Fruit fly (Drosophila melanogaster) Kc167 (cell line): Measurements from ENCODE around the gene CG5946.

Source experiments
- Myc ChIP-seq: fragments of >200 bp; optimal IDR thresholded peaks from 2 replicates; lab custom pipeline; 2017; ENCODE audit warnings: missing external identifiers
- Sin3A ChIP-seq: fragments of >200 bp; optimal IDR thresholded peaks from 2 replicates; lab custom pipeline; 2018; ENCODE audit warnings: missing external identifiers
- h ChIP-seq: fragments of >200 bp; optimal IDR thresholded peaks from 3 replicates; lab custom pipeline; 2018; ENCODE audit warnings: missing external identifiers
- insv ChIP-seq: fragments of >200 bp; optimal IDR thresholded peaks from 3 replicates; lab custom pipeline; 2018; ENCODE audit warnings: missing external identifiers
- psq ChIP-seq: fragments of >200 bp; optimal IDR thresholded peaks from 2 replicates; lab custom pipeline; 2017; ENCODE audit warnings: missing external identifiers
- ttk ChIP-seq: sonication (Bioruptor generic); optimal IDR thresholded peaks from 2 replicates; lab custom pipeline; 2017; ENCODE audit warnings: missing external identifiers

The CG5946 gene

dm6 chr3L:11831199-11831598, 9.1 kb upstream of the CG5946 start:
- TF ChIP-seq h (lab: Kevin White, UChicago) (no peak), Myc (lab: Kevin White, UChicago) (no peak), ttk (lab: Kevin White, UChicago) (no peak), psq (lab: Kevin White, UChicago) (no peak), Sin3A (no peak), insv (lab: Kevin White, UChicago) (no peak)

- TF ChIP-seq Sin3A (no peak), insv (lab: Kevin White, UChicago) (no peak)
These were observed 6.7 kb upstream of the CG5946 start, which contains the start of gene CG7264 for dm6 chr3L:11828730-11829129. TSS of gene CG7264 (plus strand) at chr3L:11829030.

DNA sequence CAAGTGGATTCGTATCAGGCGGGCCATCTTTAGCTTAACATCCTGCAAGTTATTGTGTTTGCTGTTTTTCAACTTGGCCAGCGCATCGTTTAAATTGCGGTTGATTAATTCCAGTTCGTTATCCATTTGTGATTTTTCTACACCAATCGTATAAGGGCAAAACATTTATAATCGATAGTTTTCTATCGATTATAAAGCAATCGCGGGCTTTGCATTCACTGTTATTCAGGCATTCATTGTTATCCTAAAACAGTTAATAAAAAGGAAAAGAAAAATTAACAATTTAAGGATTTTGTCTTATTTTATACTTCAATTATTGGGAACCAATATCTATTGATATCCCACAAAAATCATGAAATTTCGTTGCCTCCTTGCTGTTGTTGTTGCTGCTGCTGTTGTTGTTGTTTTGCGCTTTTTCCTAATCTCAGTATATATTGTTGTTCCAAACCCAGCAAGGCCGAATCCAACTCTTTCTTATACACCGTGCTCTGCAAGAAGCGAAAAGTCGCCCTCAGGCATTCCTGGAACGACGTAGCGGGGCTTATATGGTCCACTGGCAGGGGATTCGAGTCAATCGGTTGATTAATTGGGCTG, 3.6 kb upstream of the CG5946 start, which contains the start of gene CG32095:
TSS of gene CG32095 (minus strand) at position 173 of the 594 bp plus-strand sequence.
- no peak for TF ChIP-seq Myc (lab: Kevin White, UChicago)
- no peak for TF ChIP-seq insv (lab: Kevin White, UChicago)
- TF ChIP-seq Sin3A, result no peak
- TF ChIP-seq psq (lab: Kevin White, UChicago), result no peak
- TF ChIP-seq h (lab: Kevin White, UChicago), result no peak
- no peak for TF ChIP-seq ttk (lab: Kevin White, UChicago)

dm6 chr3L:11822446-11823334, 615 bp upstream of the CG5946 start, which contains the start of gene RpL10Ab:
TSS of gene RpL10Ab (plus strand) at chr3L:11822851.
- no peak for TF ChIP-seq psq (lab: Kevin White, UChicago)
- no peak for TF ChIP-seq insv (lab: Kevin White, UChicago)
- TF ChIP-seq Myc (lab: Kevin White, UChicago), result no peak
- no peak for TF ChIP-seq Sin3A
- TF ChIP-seq ttk (lab: Kevin White, UChicago), result no peak
- no peak for TF ChIP-seq h (lab: Kevin White, UChicago)

dm6 chr3L:11819639-11820456, 2.2 kb downstream of the CG5946 start:
- TF ChIP-seq Myc (lab: Kevin White, UChicago), result no peak
- TF ChIP-seq ttk (lab: Kevin White, UChicago), result no peak
- no peak for TF ChIP-seq insv (lab: Kevin White, UChicago)
- TF ChIP-seq psq (lab: Kevin White, UChicago), result no peak

DNA sequence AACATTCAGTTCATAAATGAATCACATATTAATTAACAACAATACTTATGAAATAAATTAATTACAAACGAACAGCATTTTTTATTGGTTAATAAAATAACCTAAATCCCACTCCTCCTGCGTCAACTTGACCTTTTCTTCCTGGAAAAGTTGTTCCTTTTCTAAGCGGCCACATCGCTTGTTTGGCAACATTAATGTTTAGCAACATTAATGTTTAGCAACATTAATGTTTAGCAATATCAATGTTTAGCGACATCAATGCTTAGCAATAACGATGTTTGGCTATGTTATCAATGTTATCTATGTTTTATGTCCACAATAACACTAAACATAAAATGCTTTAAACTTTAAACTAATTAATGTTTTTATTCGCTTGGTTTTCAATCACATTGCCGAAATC, 5.4 kb downstream of the CG5946 start:
- TF ChIP-seq ttk (lab: Kevin White, UChicago) (no peak), Sin3A (no peak), insv (lab: Kevin White, UChicago) (no peak), h (lab: Kevin White, UChicago) (no peak), psq (lab: Kevin White, UChicago) (no peak), Myc (lab: Kevin White, UChicago) (no peak)

dm6 chr3L:11815220-11815797, 6.8 kb downstream of the CG5946 start, which contains the start of gene CG14130:
TSS of gene CG14130 (plus strand) at chr3L:11815444.
- TF ChIP-seq h (lab: Kevin White, UChicago) (no peak), Myc (lab: Kevin White, UChicago) (no peak), ttk (lab: Kevin White, UChicago) (no peak), Sin3A (no peak), insv (lab: Kevin White, UChicago) (no peak), psq (lab: Kevin White, UChicago) (no peak)

DNA sequence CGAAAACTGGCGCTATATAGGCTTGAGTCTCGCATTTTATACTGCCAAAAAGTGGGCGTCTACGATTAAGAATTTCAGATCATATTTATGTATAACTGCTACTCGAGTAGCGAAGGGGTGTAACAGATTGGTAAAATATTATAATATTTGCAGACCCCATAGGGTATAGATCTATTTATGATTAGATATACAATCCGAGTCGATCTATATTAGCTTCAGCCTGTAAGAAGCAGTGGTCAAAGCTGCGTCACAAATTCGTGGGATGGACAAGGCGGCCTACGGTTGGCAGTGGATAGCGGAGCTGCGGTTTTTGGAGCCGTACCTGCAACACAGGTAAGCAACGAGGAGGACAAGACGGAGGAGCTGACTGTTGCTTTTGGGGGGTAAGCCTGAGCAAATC, 7.4 kb downstream of the CG5946 start, which contains the start of gene Cubn2:
TSS of gene Cubn2 (minus strand) at position 101 of the 400 bp plus-strand sequence.
- TF ChIP-seq psq (lab: Kevin White, UChicago) (no peak), insv (lab: Kevin White, UChicago) (no peak), ttk (lab: Kevin White, UChicago) (no peak), Sin3A (no peak), h (lab: Kevin White, UChicago) (no peak), Myc (lab: Kevin White, UChicago) (no peak)

dm6 chr3L:11801622-11802021, 20.5 kb downstream of the CG5946 start:
- no peak for TF ChIP-seq Sin3A
- TF ChIP-seq insv (lab: Kevin White, UChicago), result no peak
- no peak for TF ChIP-seq h (lab: Kevin White, UChicago)
- TF ChIP-seq psq (lab: Kevin White, UChicago), result no peak
- no peak for TF ChIP-seq ttk (lab: Kevin White, UChicago)
- TF ChIP-seq Myc (lab: Kevin White, UChicago), result no peak

DNA sequence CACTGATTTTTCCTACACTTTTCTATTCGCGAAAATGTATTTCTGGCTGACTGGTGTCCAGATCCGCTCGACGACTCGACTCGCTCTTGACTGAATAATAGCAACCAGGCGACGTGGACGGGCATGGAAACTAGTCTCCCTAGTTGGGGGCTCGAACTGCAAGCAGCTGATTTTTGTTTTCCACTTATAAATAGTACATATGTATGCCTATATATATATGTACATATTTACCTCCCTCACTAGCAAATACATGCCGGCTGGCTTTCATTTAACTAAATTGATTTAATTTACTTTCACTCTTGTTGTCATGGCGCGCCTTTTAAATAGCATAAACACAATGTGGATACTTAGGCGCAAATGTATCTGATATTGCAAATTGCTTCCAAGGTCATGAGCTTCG, 21.3 kb downstream of the CG5946 start, which contains the start of gene Gcat:
TSS of gene Gcat (minus strand) at position 101 of the 400 bp plus-strand sequence.
- TF ChIP-seq ttk (lab: Kevin White, UChicago) (no peak), Sin3A (no peak), Myc (lab: Kevin White, UChicago) (no peak), insv (lab: Kevin White, UChicago) (no peak)
